Fruit fly (Drosophila melanogaster) whole organism: Measurements from ENCODE around the gene CG43999.

Experiments
- EcR ChIP-seq, 2 experiments: fragments of >200 bp; optimal IDR thresholded peaks; 2 replicates each; lab custom pipeline; 2017; ENCODE audit warnings: missing biosample characterization in 2 of 2, missing genetic modification characterization in 2 of 2, missing genetic modification reagents in 2 of 2
- pan ChIP-seq: fragments of >200 bp; optimal IDR thresholded peaks from 2 replicates; lab custom pipeline; 2017
- psq ChIP-seq: fragments of >200 bp; optimal IDR thresholded peaks from 2 replicates; lab custom pipeline; 2017
- usp ChIP-seq: fragments of >200 bp; optimal IDR thresholded peaks from 2 replicates; lab custom pipeline; 2017; ENCODE audit warnings: missing biosample characterization, missing genetic modification characterization, mixed read lengths

- TF ChIP-seq pan (no peak), psq (lab: Kevin White, UChicago) (no peak), EcR (GFP tag; optimal IDR thresholded peaks at IDR 0.05; lab: Kevin White, UChicago) (no peak), usp (GFP tag; lab: Kevin White, UChicago) (no peak)
These were observed 7.8 kb downstream of the CG43999 start for dm6 chr3R:23920874-23921539.
